Fruit fly (Drosophila melanogaster) S2 (cell line): Measurements from ENCODE around the gene AlaRS.

Source experiments
- CG8478 ChIP-seq: fragments of >200 bp; optimal IDR thresholded peaks from 2 replicates; lab custom pipeline; 2018
- CTCF ChIP-seq, 2 experiments: fragments of >200 bp; optimal IDR thresholded peaks; 2 replicates each; lab custom pipeline; 2018

dm6 chr2L:8414887-8415883 lies 33.6 kb upstream of the AlaRS start, which contains the start of the genes CG13398 and Akap200:
- no peak for TF ChIP-seq CTCF (optimal IDR thresholded peaks at IDR 0.05; lab: Kevin White, UChicago)
- TF ChIP-seq CG8478: no peak
